Fruit fly (Drosophila melanogaster) whole organism, pupa: ENCODE results near the gene CG7912.
A peak's percentile ranks its signal among the peaks of the same experiment; 100 is the strongest.

Experiments
- CG10348 ChIP-seq: fragments of 200-800 bp; sonication (Bioruptor generic); IDR thresholded peaks from 2 replicates; pipeline ENCODE4 v1.3.6; 2022; ENCODE audit warnings: missing biosample characterization, missing genetic modification characterization
- CG12605 ChIP-seq: fragments of 200-800 bp; sonication (Bioruptor generic); IDR thresholded peaks from 2 replicates; pipeline ENCODE4 v1.3.6; 2022; ENCODE audit warnings: missing biosample characterization, missing genetic modification characterization
- CG13204 ChIP-seq: fragments of 200-800 bp; sonication (Bioruptor generic); optimal IDR thresholded peaks from 2 replicates; lab custom pipeline; 2018; ENCODE audit warnings: missing biosample characterization, mild to moderate bottlenecking, missing genetic modification characterization, moderate library complexity
- CG14655 ChIP-seq: fragments of 200-800 bp; sonication (Bioruptor generic); optimal IDR thresholded peaks from 3 replicates; lab custom pipeline; 2017; ENCODE audit warnings: mild to moderate bottlenecking, missing biosample characterization, missing genetic modification reagents, missing genetic modification characterization
- CG15710 ChIP-seq: fragments of 200-800 bp; sonication (Bioruptor generic); optimal IDR thresholded peaks from 2 replicates; lab custom pipeline; 2018; ENCODE audit warnings: missing biosample characterization, mild to moderate bottlenecking, missing genetic modification characterization, moderate library complexity
- CG17806 ChIP-seq: fragments of 200-800 bp; sonication (Bioruptor generic); optimal IDR thresholded peaks from 2 replicates; lab custom pipeline; 2018; ENCODE audit warnings: missing biosample characterization, mild to moderate bottlenecking, missing genetic modification characterization, moderate library complexity
- CG32121 ChIP-seq: fragments of 200-800 bp; sonication (Bioruptor generic); IDR thresholded peaks from 2 replicates; pipeline ENCODE4 v1.3.6; 2022; ENCODE audit warnings: missing biosample characterization, missing genetic modification characterization
- CG34367 ChIP-seq: fragments of 200-800 bp; sonication (Bioruptor generic); optimal IDR thresholded peaks from 2 replicates; lab custom pipeline; 2018; ENCODE audit warnings: missing biosample characterization, mild to moderate bottlenecking, missing genetic modification characterization
- CG4496 ChIP-seq: fragments of 200-800 bp; sonication (Bioruptor generic); IDR thresholded peaks from 3 replicates; pipeline ENCODE4 v1.3.6; 2022; ENCODE audit warnings: missing biosample characterization, missing genetic modification characterization
- CG8159 ChIP-seq: fragments of 200-800 bp; sonication (Bioruptor generic); optimal IDR thresholded peaks from 3 replicates; lab custom pipeline; 2018; ENCODE audit warnings: missing biosample characterization, mild to moderate bottlenecking, missing genetic modification characterization, moderate library complexity
- CG8301 ChIP-seq: fragments of 200-800 bp; sonication (Bioruptor generic); optimal IDR thresholded peaks from 2 replicates; lab custom pipeline; 2018; ENCODE audit warnings: missing biosample characterization, mild to moderate bottlenecking, missing genetic modification characterization
- CG9948 ChIP-seq: fragments of 200-800 bp; sonication (Bioruptor generic); optimal IDR thresholded peaks from 2 replicates; lab custom pipeline; 2018; ENCODE audit warnings: missing biosample characterization, mild to moderate bottlenecking, missing genetic modification characterization, moderate library complexity
- D1 ChIP-seq: fragments of 200-800 bp; sonication (Bioruptor generic); optimal IDR thresholded peaks from 2 replicates; lab custom pipeline; 2018; ENCODE audit warnings: missing biosample characterization, mild to moderate bottlenecking, missing genetic modification characterization, moderate library complexity
- EcR ChIP-seq: fragments of 200-800 bp; sonication (Bioruptor generic); optimal IDR thresholded peaks from 3 replicates; lab custom pipeline; 2019; ENCODE audit warnings: missing biosample characterization, missing genetic modification characterization, mild to moderate bottlenecking, moderate library complexity, missing genetic modification reagents
- Ets98B ChIP-seq: fragments of 200-800 bp; sonication (Bioruptor generic); IDR thresholded peaks from 2 replicates; pipeline ENCODE4 v1.3.6; 2022; ENCODE audit warnings: missing biosample characterization, missing genetic modification characterization
- Pif1A ChIP-seq: fragments of 200-800 bp; sonication (Bioruptor generic); optimal IDR thresholded peaks from 3 replicates; lab custom pipeline; 2016; ENCODE audit warnings: missing biosample characterization, missing genetic modification characterization
- Pif1B ChIP-seq: fragments of 200-800 bp; sonication (Bioruptor generic); optimal IDR thresholded peaks from 3 replicates; lab custom pipeline; 2016; ENCODE audit warnings: missing biosample characterization, missing genetic modification characterization
- Snoo ChIP-seq: fragments of 200-800 bp; sonication (Bioruptor generic); optimal IDR thresholded peaks from 3 replicates; lab custom pipeline; 2017; ENCODE audit warnings: missing biosample characterization, mild to moderate bottlenecking, missing genetic modification characterization, inconsistent platforms
- fd96Ca ChIP-seq: fragments of 200-800 bp; sonication (Bioruptor generic); IDR thresholded peaks from 3 replicates; pipeline ENCODE4 v1.3.6; 2022; ENCODE audit warnings: missing biosample characterization, missing genetic modification characterization
- gl ChIP-seq: fragments of 200-800 bp; sonication (Bioruptor generic); optimal IDR thresholded peaks from 2 replicates; lab custom pipeline; 2018; ENCODE audit warnings: missing biosample characterization, mild to moderate bottlenecking, missing genetic modification characterization
- rn ChIP-seq: fragments of 200-800 bp; sonication (Bioruptor generic); IDR thresholded peaks from 2 replicates; pipeline ENCODE4 v1.3.6; 2022; ENCODE audit warnings: missing biosample characterization, missing genetic modification characterization

CG7912 gene

DNA sequence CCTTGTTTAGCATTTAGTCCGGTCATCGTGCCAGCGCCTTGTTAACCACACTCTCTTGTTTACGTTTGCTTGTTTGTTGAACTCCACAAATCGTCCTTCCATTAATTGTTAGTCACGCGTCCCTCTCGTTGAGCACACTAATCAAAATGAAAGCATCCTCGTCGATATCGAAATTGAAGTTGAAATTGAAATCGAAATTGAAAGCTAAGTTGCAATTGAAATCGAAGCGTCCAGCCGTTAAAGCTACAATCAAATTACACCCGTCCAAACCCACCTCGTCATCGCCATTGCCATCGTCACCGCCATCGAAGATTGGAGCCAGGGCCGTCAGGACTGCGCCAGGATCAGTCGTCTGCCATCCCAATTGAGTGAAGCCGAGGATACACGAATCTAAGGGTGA is 14.5 kb upstream of the CG7912 start:
- no peak for TF ChIP-seq rn
- TF ChIP-seq EcR = no peak
- no peak for TF ChIP-seq CG10348 (GFP tag; lab: Robert Waterston, UW)
- TF ChIP-seq CG8301 (tag; lab: Kevin White, UChicago) = no peak
- no peak for TF ChIP-seq Snoo (tag; lab: Kevin White, UChicago)
- TF ChIP-seq Ets98B = no peak
- no peak for TF ChIP-seq CG17806 (tag; lab: Kevin White, UChicago)

DNA sequence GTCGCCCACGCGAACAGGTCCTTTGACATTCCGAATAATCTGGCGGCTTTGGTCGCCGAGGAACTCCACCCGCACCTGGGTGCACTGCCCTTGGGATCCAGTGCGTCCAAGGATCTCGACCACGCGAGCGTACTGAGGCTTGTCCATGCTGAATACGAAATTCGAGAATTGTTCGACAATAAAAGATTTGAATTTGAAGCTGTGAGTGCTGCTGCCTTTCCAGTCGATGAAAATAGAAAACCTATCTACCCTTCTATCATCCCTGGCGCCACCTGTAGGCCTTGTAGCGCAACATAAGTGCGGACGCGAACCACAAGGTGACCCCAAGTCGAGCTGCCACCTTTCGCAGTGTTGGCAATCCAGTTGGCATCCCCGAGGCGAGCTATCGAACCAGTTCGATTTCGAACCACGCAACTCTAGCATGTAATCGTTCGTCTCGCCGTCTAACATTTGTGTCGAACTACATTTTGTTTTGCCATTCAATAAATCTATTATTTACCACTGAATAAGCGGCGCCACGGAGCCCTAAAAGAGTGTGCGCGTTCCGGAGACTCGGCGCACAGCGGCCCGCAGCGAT is 13.6 kb upstream of the CG7912 start, which contains the start of the genes RpS28a and Axn:
TSS of gene RpS28a (minus strand) at position 197 of the 577 bp plus-strand sequence.
TSS of gene Axn (plus strand) at position 391 of the 577 bp plus-strand sequence.
- TF ChIP-seq CG13204 = no peak
- TF ChIP-seq fd96Ca (GFP tag; lab: Robert Waterston, UW) = no peak
- no peak for TF ChIP-seq Pif1A (GFP tag; lab: Kevin White, UChicago)
- no peak for TF ChIP-seq Ets98B
- peak; percentile 93 for TF ChIP-seq EcR

DNA sequence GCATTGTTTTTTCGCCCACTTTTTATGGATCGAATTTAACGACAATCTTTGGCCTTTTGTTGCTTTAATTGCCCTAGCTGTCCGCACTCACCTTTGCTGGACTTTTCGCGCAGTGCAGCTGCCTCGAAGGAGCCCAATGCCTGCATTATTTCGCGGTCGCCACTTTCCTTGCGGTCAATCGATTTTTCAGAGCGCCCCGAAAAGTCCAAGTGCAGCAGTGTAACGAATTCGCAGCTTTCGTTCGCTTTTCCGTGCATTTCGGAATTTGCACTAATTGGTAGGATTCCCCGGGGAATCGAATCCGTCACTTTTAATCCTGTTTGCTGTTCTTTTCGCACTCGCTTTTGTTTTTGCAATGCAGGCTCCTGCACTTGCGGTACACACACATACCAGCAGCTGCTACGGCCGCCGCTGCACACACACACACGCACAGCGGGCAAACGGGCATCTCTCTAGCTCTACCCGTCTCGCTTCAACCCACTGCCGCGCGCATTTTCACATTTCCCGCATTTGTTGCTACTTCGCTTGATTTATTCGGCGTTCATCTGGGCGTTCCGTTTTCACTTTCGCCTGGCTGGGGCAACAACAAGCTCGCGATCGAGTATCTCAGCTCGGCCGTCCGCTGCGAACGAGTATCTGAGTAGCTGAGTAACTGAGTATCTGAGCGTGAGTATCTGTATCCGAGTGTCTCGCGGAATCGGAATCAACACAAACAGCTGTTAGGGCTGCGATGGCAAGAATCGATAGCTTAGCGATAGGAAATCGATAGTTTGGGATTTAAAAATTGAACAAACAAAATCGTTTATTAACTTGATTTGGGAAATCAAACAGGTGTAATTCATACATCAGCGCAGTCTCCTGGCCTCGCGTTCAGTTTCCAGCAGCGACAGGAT is 12.8 kb upstream of the CG7912 start, which contains the start of gene Mgat2:
TSS of gene Mgat2 (minus strand) at position 663 of the 893 bp plus-strand sequence.
- TF ChIP-seq CG4496 (GFP tag; lab: Robert Waterston, UW) (peak; percentile 61; the same call in 2 of the 3 replicates), Snoo (tag; lab: Kevin White, UChicago) (peak; percentile 17), CG17806 (tag; lab: Kevin White, UChicago) (peak; percentile 2), CG12605 (GFP tag; lab: Robert Waterston, UW) (peak; percentile 47), CG32121 (GFP tag; lab: Robert Waterston, UW) (no peak; the same call in 1 of the 2 replicates), Ets98B (peak; percentile 65; the same call in 1 of the 2 replicates), CG10348 (GFP tag; lab: Robert Waterston, UW) (no peak), CG8301 (tag; lab: Kevin White, UChicago) (no peak), CG13204 (peak; percentile 98)
- TF ChIP-seq, all 21 proteins: peak for 6

DNA sequence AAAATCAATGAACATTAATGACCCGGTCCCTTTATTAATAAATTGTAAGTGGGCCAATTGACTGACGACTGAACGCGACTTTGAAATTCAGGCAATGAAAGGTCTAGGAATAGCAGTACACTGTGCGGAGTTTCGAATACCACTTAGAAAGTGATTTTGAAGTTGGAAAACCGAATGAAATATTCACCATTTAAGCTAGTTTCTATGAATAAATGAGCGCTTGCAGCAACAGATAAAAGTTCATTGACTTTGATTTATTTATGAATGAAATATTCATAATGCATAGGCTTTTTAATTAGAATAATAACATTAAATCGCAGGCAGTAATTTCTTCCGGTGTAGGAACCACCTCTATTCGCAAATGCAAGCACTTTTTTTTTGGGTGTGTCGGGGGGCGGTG is 12.0 kb upstream of the CG7912 start:
- TF ChIP-seq CG9948 (tag; lab: Kevin White, UChicago) (peak; percentile 20), CG12605 (GFP tag; lab: Robert Waterston, UW) (no peak), gl (no peak), CG8159 (peak; percentile 27), CG10348 (GFP tag; lab: Robert Waterston, UW) (no peak), rn (0 out of 2 replicates have a peak, but pooled peaks have one; percentile 21), Ets98B (peak; percentile 57), Pif1B (no peak), CG13204 (no peak), CG14655 (GFP tag; lab: Kevin White, UChicago) (no peak), Pif1A (GFP tag; lab: Kevin White, UChicago) (no peak), EcR (no peak), D1 (tag; lab: Kevin White, UChicago) (no peak), CG8301 (tag; lab: Kevin White, UChicago) (peak; percentile 44), Snoo (tag; lab: Kevin White, UChicago) (no peak), CG15710 (peak; percentile 9), CG34367 (tag; lab: Kevin White, UChicago) (no peak), CG17806 (tag; lab: Kevin White, UChicago) (peak; percentile 8), CG32121 (GFP tag; lab: Robert Waterston, UW) (peak; percentile 73), fd96Ca (GFP tag; lab: Robert Waterston, UW) (peak; percentile 37; the same call in 1 of the 3 replicates), CG4496 (GFP tag; lab: Robert Waterston, UW) (peak; percentile 64; the same call in 2 of the 3 replicates)

DNA sequence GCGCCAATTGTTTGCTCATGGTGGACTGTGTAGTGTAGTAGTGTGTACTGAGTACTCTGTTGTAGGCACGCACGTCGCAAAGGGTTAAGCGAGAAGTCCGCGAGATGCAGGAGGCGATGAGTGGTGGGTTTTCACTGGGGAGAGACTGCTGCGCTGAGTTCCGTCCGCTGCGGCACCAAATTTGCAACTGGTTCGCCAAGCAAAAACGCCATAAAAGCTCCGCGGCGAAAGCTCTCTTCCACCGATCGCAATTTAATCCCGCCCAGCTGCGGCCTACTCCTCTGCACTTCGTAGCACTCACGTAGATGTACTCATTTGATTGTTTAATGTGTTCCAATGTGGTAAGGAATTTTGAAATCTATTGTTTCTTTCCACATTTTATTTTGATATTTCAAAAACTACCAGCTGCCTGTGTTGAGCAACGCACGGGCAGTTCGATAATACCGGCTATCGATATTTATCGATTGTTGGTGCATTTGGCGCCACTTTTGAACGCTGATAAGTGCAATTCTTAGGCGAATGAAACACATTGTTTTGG is 6.1 kb upstream of the CG7912 start, which contains the start of gene CG7920:
TSS of gene CG7920 (minus strand) at position 308 of the 538 bp plus-strand sequence.
- no peak for TF ChIP-seq D1 (tag; lab: Kevin White, UChicago)
- TF ChIP-seq EcR = no peak
- no peak for TF ChIP-seq rn
- TF ChIP-seq CG34367 (tag; lab: Kevin White, UChicago) = peak; percentile 7
- TF ChIP-seq CG12605 (GFP tag; lab: Robert Waterston, UW) = peak; percentile 44; the same call in 1 of the 2 replicates
- 0 out of 2 replicates have a peak, but pooled peaks have one; percentile 24 for TF ChIP-seq CG32121 (GFP tag; lab: Robert Waterston, UW)
- no peak for TF ChIP-seq gl
- no peak for TF ChIP-seq fd96Ca (GFP tag; lab: Robert Waterston, UW)
- 0 out of 3 replicates have a peak, but pooled peaks have one; percentile 36 for TF ChIP-seq CG4496 (GFP tag; lab: Robert Waterston, UW)
- no peak for TF ChIP-seq CG14655 (GFP tag; lab: Kevin White, UChicago)
- no peak for TF ChIP-seq CG9948 (tag; lab: Kevin White, UChicago)
- peak; percentile 6 for TF ChIP-seq CG8301 (tag; lab: Kevin White, UChicago)
- TF ChIP-seq Pif1B = no peak
- TF ChIP-seq CG8159 = no peak
- no peak for TF ChIP-seq Pif1A (GFP tag; lab: Kevin White, UChicago)
- no peak for TF ChIP-seq CG15710
- no peak for TF ChIP-seq Snoo (tag; lab: Kevin White, UChicago)
- TF ChIP-seq CG13204 = peak; percentile 45
- peak; percentile 6 for TF ChIP-seq CG17806 (tag; lab: Kevin White, UChicago)
- peak; percentile 40; the same call in 1 of the 2 replicates for TF ChIP-seq Ets98B
- TF ChIP-seq CG10348 (GFP tag; lab: Robert Waterston, UW) = no peak
- TF ChIP-seq, all 21 proteins: peak for 8
